Worm (Caenorhabditis elegans) whole organism, mixed stage, embryonic: ENCODE measurements around the gene spk-1.

ENCODE experiments used
- nhr-12 ChIP-seq: fragments of 150-350 bp; optimal IDR thresholded peaks from 2 replicates; lab custom pipeline; 2014; ENCODE audit warnings: missing biosample characterization, missing genetic modification characterization
- nhr-28 ChIP-seq: fragments of 150-350 bp; optimal IDR thresholded peaks from 2 replicates; lab custom pipeline; 2014; ENCODE audit warnings: missing biosample characterization, missing genetic modification characterization

ce11 chrIII:9434999-9435398 lies 21.4 kb upstream of the spk-1 start:
- TF ChIP-seq nhr-12 (no peak), nhr-28 (tag; lab: Kevin White, UChicago) (no peak)
